Fruit fly (Drosophila melanogaster) whole organism, pupa: ENCODE data around the gene CG33308.

Experiments
- CG10348 ChIP-seq: fragments of 200-800 bp; sonication (Bioruptor generic); IDR thresholded peaks from 2 replicates; pipeline ENCODE4 v1.3.6; 2022; ENCODE audit warnings: missing biosample characterization, missing genetic modification characterization
- CG12605 ChIP-seq: fragments of 200-800 bp; sonication (Bioruptor generic); IDR thresholded peaks from 2 replicates; pipeline ENCODE4 v1.3.6; 2022; ENCODE audit warnings: missing biosample characterization, missing genetic modification characterization
- CG13204 ChIP-seq: fragments of 200-800 bp; sonication (Bioruptor generic); optimal IDR thresholded peaks from 2 replicates; lab custom pipeline; 2018; ENCODE audit warnings: missing biosample characterization, mild to moderate bottlenecking, missing genetic modification characterization, moderate library complexity
- CG14655 ChIP-seq: fragments of 200-800 bp; sonication (Bioruptor generic); optimal IDR thresholded peaks from 3 replicates; lab custom pipeline; 2017; ENCODE audit warnings: mild to moderate bottlenecking, missing biosample characterization, missing genetic modification reagents, missing genetic modification characterization
- CG15710 ChIP-seq: fragments of 200-800 bp; sonication (Bioruptor generic); optimal IDR thresholded peaks from 2 replicates; lab custom pipeline; 2018; ENCODE audit warnings: missing biosample characterization, mild to moderate bottlenecking, missing genetic modification characterization, moderate library complexity
- CG17806 ChIP-seq: fragments of 200-800 bp; sonication (Bioruptor generic); optimal IDR thresholded peaks from 2 replicates; lab custom pipeline; 2018; ENCODE audit warnings: missing biosample characterization, mild to moderate bottlenecking, missing genetic modification characterization, moderate library complexity
- CG32121 ChIP-seq: fragments of 200-800 bp; sonication (Bioruptor generic); IDR thresholded peaks from 2 replicates; pipeline ENCODE4 v1.3.6; 2022; ENCODE audit warnings: missing biosample characterization, missing genetic modification characterization
- CG34367 ChIP-seq: fragments of 200-800 bp; sonication (Bioruptor generic); optimal IDR thresholded peaks from 2 replicates; lab custom pipeline; 2018; ENCODE audit warnings: missing biosample characterization, mild to moderate bottlenecking, missing genetic modification characterization
- CG4496 ChIP-seq: fragments of 200-800 bp; sonication (Bioruptor generic); IDR thresholded peaks from 3 replicates; pipeline ENCODE4 v1.3.6; 2022; ENCODE audit warnings: missing biosample characterization, missing genetic modification characterization
- CG8159 ChIP-seq: fragments of 200-800 bp; sonication (Bioruptor generic); optimal IDR thresholded peaks from 3 replicates; lab custom pipeline; 2018; ENCODE audit warnings: missing biosample characterization, mild to moderate bottlenecking, missing genetic modification characterization, moderate library complexity
- CG8301 ChIP-seq: fragments of 200-800 bp; sonication (Bioruptor generic); optimal IDR thresholded peaks from 2 replicates; lab custom pipeline; 2018; ENCODE audit warnings: missing biosample characterization, mild to moderate bottlenecking, missing genetic modification characterization
- CG9948 ChIP-seq: fragments of 200-800 bp; sonication (Bioruptor generic); optimal IDR thresholded peaks from 2 replicates; lab custom pipeline; 2018; ENCODE audit warnings: missing biosample characterization, mild to moderate bottlenecking, missing genetic modification characterization, moderate library complexity
- D1 ChIP-seq: fragments of 200-800 bp; sonication (Bioruptor generic); optimal IDR thresholded peaks from 2 replicates; lab custom pipeline; 2018; ENCODE audit warnings: missing biosample characterization, mild to moderate bottlenecking, missing genetic modification characterization, moderate library complexity
- EcR ChIP-seq: fragments of 200-800 bp; sonication (Bioruptor generic); optimal IDR thresholded peaks from 3 replicates; lab custom pipeline; 2019; ENCODE audit warnings: missing biosample characterization, missing genetic modification characterization, mild to moderate bottlenecking, moderate library complexity, missing genetic modification reagents
- Ets98B ChIP-seq: fragments of 200-800 bp; sonication (Bioruptor generic); IDR thresholded peaks from 2 replicates; pipeline ENCODE4 v1.3.6; 2022; ENCODE audit warnings: missing biosample characterization, missing genetic modification characterization
- Pif1A ChIP-seq: fragments of 200-800 bp; sonication (Bioruptor generic); optimal IDR thresholded peaks from 3 replicates; lab custom pipeline; 2016; ENCODE audit warnings: missing biosample characterization, missing genetic modification characterization
- Pif1B ChIP-seq: fragments of 200-800 bp; sonication (Bioruptor generic); optimal IDR thresholded peaks from 3 replicates; lab custom pipeline; 2016; ENCODE audit warnings: missing biosample characterization, missing genetic modification characterization
- Snoo ChIP-seq: fragments of 200-800 bp; sonication (Bioruptor generic); optimal IDR thresholded peaks from 3 replicates; lab custom pipeline; 2017; ENCODE audit warnings: missing biosample characterization, mild to moderate bottlenecking, missing genetic modification characterization, inconsistent platforms
- fd96Ca ChIP-seq: fragments of 200-800 bp; sonication (Bioruptor generic); IDR thresholded peaks from 3 replicates; pipeline ENCODE4 v1.3.6; 2022; ENCODE audit warnings: missing biosample characterization, missing genetic modification characterization
- gl ChIP-seq: fragments of 200-800 bp; sonication (Bioruptor generic); optimal IDR thresholded peaks from 2 replicates; lab custom pipeline; 2018; ENCODE audit warnings: missing biosample characterization, mild to moderate bottlenecking, missing genetic modification characterization
- rn ChIP-seq: fragments of 200-800 bp; sonication (Bioruptor generic); IDR thresholded peaks from 2 replicates; pipeline ENCODE4 v1.3.6; 2022; ENCODE audit warnings: missing biosample characterization, missing genetic modification characterization

The CG33308 gene

dm6 chr2L:14797554-14797953, 4.6 kb upstream of the CG33308 start:
- no peak for TF ChIP-seq CG10348 (GFP tag; lab: Robert Waterston, UW)
- no peak for TF ChIP-seq CG8301 (tag; lab: Kevin White, UChicago)
- TF ChIP-seq CG8159 (tag; lab: Kevin White, UChicago), result no peak
- TF ChIP-seq CG17806 (tag; lab: Kevin White, UChicago), result no peak
- no peak for TF ChIP-seq CG12605 (GFP tag; lab: Robert Waterston, UW)
- no peak for TF ChIP-seq EcR (GFP tag; lab: Kevin White, UChicago)
- TF ChIP-seq Snoo (tag; lab: Kevin White, UChicago), result no peak
- TF ChIP-seq rn (GFP tag; lab: Robert Waterston, UW), result no peak
- no peak for TF ChIP-seq CG9948 (tag; lab: Kevin White, UChicago)
- TF ChIP-seq Ets98B (GFP tag; lab: Robert Waterston, UW), result no peak
- TF ChIP-seq CG14655 (GFP tag; lab: Kevin White, UChicago), result no peak
- no peak for TF ChIP-seq Pif1B (GFP tag; lab: Kevin White, UChicago)
- no peak for TF ChIP-seq CG32121
- no peak for TF ChIP-seq gl (tag; lab: Kevin White, UChicago)
- no peak for TF ChIP-seq Pif1A (GFP tag; lab: Kevin White, UChicago)
- TF ChIP-seq CG34367 (tag; lab: Kevin White, UChicago), result no peak

- TF ChIP-seq Snoo (tag; lab: Kevin White, UChicago) (no peak), rn (GFP tag; lab: Robert Waterston, UW) (no peak), CG32121 (no peak), CG9948 (tag; lab: Kevin White, UChicago) (no peak), CG17806 (tag; lab: Kevin White, UChicago) (no peak), gl (tag; lab: Kevin White, UChicago) (no peak), CG15710 (tag; lab: Kevin White, UChicago) (no peak), D1 (no peak), CG14655 (GFP tag; lab: Kevin White, UChicago) (no peak), CG8159 (tag; lab: Kevin White, UChicago) (no peak), Ets98B (GFP tag; lab: Robert Waterston, UW) (no peak), EcR (GFP tag; lab: Kevin White, UChicago) (no peak), CG8301 (tag; lab: Kevin White, UChicago) (no peak), CG4496 (no peak), CG34367 (tag; lab: Kevin White, UChicago) (no peak), CG10348 (GFP tag; lab: Robert Waterston, UW) (no peak), fd96Ca (GFP tag; lab: Robert Waterston, UW) (no peak), Pif1A (GFP tag; lab: Kevin White, UChicago) (no peak), CG12605 (GFP tag; lab: Robert Waterston, UW) (no peak)
Measured at dm6 chr2L:14810461-14810860, 8.3 kb downstream of the CG33308 start, which contains the start of gene CG33309. Gene CG33309 (plus strand): TSS chr2L:14810761.

dm6 chr2L:14842058-14842457, 39.9 kb downstream of the CG33308 start, which contains the start of gene CG42682:
Gene CG42682 (plus strand): TSS chr2L:14842358.
- no peak for TF ChIP-seq Pif1B (GFP tag; lab: Kevin White, UChicago)
- no peak for TF ChIP-seq CG17806 (tag; lab: Kevin White, UChicago)
- no peak for TF ChIP-seq CG10348 (GFP tag; lab: Robert Waterston, UW)
- TF ChIP-seq CG8301 (tag; lab: Kevin White, UChicago), result no peak
- TF ChIP-seq fd96Ca (GFP tag; lab: Robert Waterston, UW), result no peak
- no peak for TF ChIP-seq rn (GFP tag; lab: Robert Waterston, UW)
- no peak for TF ChIP-seq CG8159 (tag; lab: Kevin White, UChicago)
- no peak for TF ChIP-seq CG9948 (tag; lab: Kevin White, UChicago)
- TF ChIP-seq Snoo (tag; lab: Kevin White, UChicago), result no peak
- no peak for TF ChIP-seq CG4496
- TF ChIP-seq EcR (GFP tag; lab: Kevin White, UChicago), result no peak
- no peak for TF ChIP-seq Ets98B (GFP tag; lab: Robert Waterston, UW)
- TF ChIP-seq gl (tag; lab: Kevin White, UChicago), result no peak
- no peak for TF ChIP-seq CG34367 (tag; lab: Kevin White, UChicago)
- TF ChIP-seq CG12605 (GFP tag; lab: Robert Waterston, UW), result no peak
- no peak for TF ChIP-seq CG13204 (GFP tag; lab: Kevin White, UChicago)
- TF ChIP-seq CG32121, result no peak
- TF ChIP-seq CG15710 (tag; lab: Kevin White, UChicago), result no peak
- TF ChIP-seq Pif1A (GFP tag; lab: Kevin White, UChicago), result no peak

dm6 chr2L:14851678-14852077, 49.5 kb downstream of the CG33308 start, which contains the start of gene CG15279:
Gene CG15279 (minus strand): TSS chr2L:14851749.
- TF ChIP-seq EcR (GFP tag; lab: Kevin White, UChicago) (no peak), Pif1A (GFP tag; lab: Kevin White, UChicago) (no peak), CG13204 (GFP tag; lab: Kevin White, UChicago) (no peak), CG32121 (no peak)
- TF ChIP-seq, all 21 proteins: peak for 0
